Worm (Caenorhabditis elegans) whole organism, early embryonic: ENCODE data around the gene pir-2.

Experiments used
- B0310.2 ChIP-seq: sonication (generic microtip); optimal IDR thresholded peaks from 2 replicates; lab custom pipeline; 2016; ENCODE audit warnings: mild to moderate bottlenecking, missing genetic modification characterization, missing compliant biosample characterization
- F13C5.2 ChIP-seq: sonication (generic microtip); optimal IDR thresholded peaks from 2 replicates; lab custom pipeline; 2017; ENCODE audit warnings: mild to moderate bottlenecking, missing genetic modification characterization, inconsistent platforms, missing compliant biosample characterization
- ama-1 ChIP-seq: fragments of 150-350 bp; optimal IDR thresholded peaks from 2 replicates; lab custom pipeline; 2014
- ceh-13 ChIP-seq: fragments of 200-800 bp; sonication (Bioruptor generic); optimal IDR thresholded peaks from 2 replicates; lab custom pipeline; 2018; ENCODE audit warnings: mild to moderate bottlenecking, missing genetic modification characterization, missing compliant biosample characterization
- ets-7 ChIP-seq: sonication (generic microtip); optimal IDR thresholded peaks from 2 replicates; lab custom pipeline; 2016; ENCODE audit warnings: missing genotype, missing genetic modification characterization, missing compliant biosample characterization
- flt-1 ChIP-seq: fragments of 200-800 bp; sonication (Bioruptor generic); IDR thresholded peaks from 2 replicates; pipeline ENCODE4 v1.3.6; 2022; ENCODE audit warnings: missing genetic modification characterization, missing compliant biosample characterization
- hmbx-1 ChIP-seq: sonication (generic microtip); optimal IDR thresholded peaks from 2 replicates; lab custom pipeline; 2016; ENCODE audit warnings: mild to moderate bottlenecking, missing genetic modification characterization, missing compliant biosample characterization
- hmg-4 ChIP-seq: fragments of 200-800 bp; sonication (Bioruptor generic); optimal IDR thresholded peaks from 2 replicates; lab custom pipeline; 2018; ENCODE audit warnings: mild to moderate bottlenecking, missing genetic modification characterization, missing compliant biosample characterization
- hnd-1 ChIP-seq: sonication (generic microtip); optimal IDR thresholded peaks from 2 replicates; lab custom pipeline; 2016; ENCODE audit warnings: missing genetic modification characterization, missing compliant biosample characterization
- pes-1 ChIP-seq: fragments of 200-800 bp; sonication (Bioruptor generic); IDR thresholded peaks from 2 replicates; pipeline ENCODE4 v1.3.6; 2022; ENCODE audit warnings: missing genetic modification reagents, missing genetic modification characterization, missing compliant biosample characterization
- scrt-1 ChIP-seq: fragments of 200-800 bp; sonication (Bioruptor generic); IDR thresholded peaks from 2 replicates; pipeline ENCODE4 v1.3.6; 2022; ENCODE audit warnings: missing genetic modification characterization, missing compliant biosample characterization
- tbx-11 ChIP-seq: fragments of 200-800 bp; sonication (Bioruptor generic); IDR thresholded peaks from 2 replicates; pipeline ENCODE4 v1.3.6; 2022; ENCODE audit warnings: missing genetic modification characterization, missing compliant biosample characterization

ce11 chrIII:9457192-9458103 lies 14.0 kb upstream of the pir-2 start:
- no peak for TF ChIP-seq ceh-13 (GFP tag; lab: Kevin White, UChicago)
- no peak for TF ChIP-seq hnd-1 (tag; lab: Kevin White, UChicago)
- no peak for TF ChIP-seq ama-1 (lab: Kevin White, UChicago)
- no peak for TF ChIP-seq flt-1
- TF ChIP-seq hmbx-1 (tag; lab: Kevin White, UChicago) = no peak
- no peak for TF ChIP-seq scrt-1 (GFP tag; lab: Robert Waterston, UW)
- TF ChIP-seq tbx-11 = no peak
- no peak for TF ChIP-seq F13C5.2 (tag; lab: Kevin White, UChicago)
- TF ChIP-seq B0310.2 (tag; lab: Kevin White, UChicago) = no peak
- TF ChIP-seq ets-7 (tag; lab: Kevin White, UChicago) = no peak
- TF ChIP-seq pes-1 (GFP tag; lab: Robert Waterston, UW) = no peak
- TF ChIP-seq hmg-4 (GFP tag; lab: Kevin White, UChicago) = no peak
